Worm (Caenorhabditis elegans): ENCODE measurements around the gene T27C5.10.

Gene T27C5.10

DNA sequence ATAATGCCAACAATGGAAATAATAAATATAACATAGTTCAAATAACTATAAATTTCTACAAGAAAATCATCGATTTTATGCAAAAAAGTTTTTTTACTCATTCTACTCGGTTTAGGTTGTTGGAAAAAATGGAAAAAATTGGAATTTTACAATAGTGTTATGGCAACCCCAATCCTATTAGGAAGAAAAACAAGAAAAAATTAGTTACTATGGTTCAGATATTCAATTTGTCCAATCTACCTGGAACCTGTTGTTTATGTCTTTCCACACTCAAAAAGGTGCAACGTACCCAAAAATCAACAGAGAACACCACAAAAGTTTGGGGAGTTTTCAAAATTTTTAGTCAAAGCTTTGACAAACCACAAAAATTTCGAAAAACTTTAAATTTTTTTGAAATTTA is at the start of gene T27C5.10:
Gene T27C5.10 (minus strand): TSS at position 101 of the 400 bp plus-strand sequence.
- TF ChIP-seq madf-10 (tag; optimal IDR thresholded peaks at IDR 0.05) (no peak), nhr-179 (tag; optimal IDR thresholded peaks at IDR 0.05) (no peak), Y95B8A.8 (GFP tag; IDR thresholded peaks at IDR 0.05) (no peak), B0336.3 (GFP tag; IDR thresholded peaks at IDR 0.05) (no peak), ceh-58 (GFP tag; IDR thresholded peaks at IDR 0.05) (no peak), sdz-38 (tag; optimal IDR thresholded peaks at IDR 0.05) (no peak), sptf-2 (GFP tag; optimal IDR thresholded peaks at IDR 0.05) (no peak), pha-4 (tag; optimal IDR thresholded peaks at IDR 0.05) (no peak), ets-4 (GFP tag; optimal IDR thresholded peaks at IDR 0.05) (no peak), F37B4.10 (GFP tag; IDR thresholded peaks at IDR 0.05) (no peak), ZK185.1 (tag; optimal IDR thresholded peaks at IDR 0.05; ENCODE audit: poor library complexity, severe bottlenecking) (no peak), F23B12.7 (tag; optimal IDR thresholded peaks at IDR 0.05; ENCODE audit: insufficient read depth) (no peak), mxl-1 (tag; optimal IDR thresholded peaks at IDR 0.05) (no peak), chd-7 (tag; optimal IDR thresholded peaks at IDR 0.05) (no peak), gei-17 (GFP tag; optimal IDR thresholded peaks at IDR 0.05) (no peak), snpc-1.3 (tag; optimal IDR thresholded peaks at IDR 0.05; ENCODE audit: insufficient read depth) (no peak)

DNA sequence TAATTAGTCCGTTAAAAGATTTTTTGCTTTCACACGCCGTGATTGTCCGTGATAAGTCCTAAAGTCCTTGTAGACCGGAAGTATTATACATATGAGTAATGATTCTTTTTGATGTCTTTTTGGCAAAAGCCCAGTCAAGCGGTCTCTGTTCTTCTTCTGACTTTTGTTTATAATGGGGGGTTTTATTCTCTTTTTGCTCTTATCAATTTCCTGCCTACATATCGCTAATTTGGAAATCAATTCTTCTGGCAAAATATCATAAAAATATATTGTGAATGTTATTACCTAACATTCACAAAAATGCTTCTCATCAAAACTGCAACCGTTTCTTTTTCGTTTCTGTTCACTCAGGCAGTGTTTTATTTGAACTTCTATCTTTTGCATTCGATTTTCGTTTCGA is 46.5 kb upstream of the T27C5.10 start, which contains the start of gene srbc-61:
Gene srbc-61 (plus strand): TSS at position 301 of the 400 bp plus-strand sequence.
- TF ChIP-seq F10E7.11 (tag; optimal IDR thresholded peaks at IDR 0.05) (no peak), dpl-1 (GFP tag; optimal IDR thresholded peaks at IDR 0.05) (no peak), lsl-1 (GFP tag; optimal IDR thresholded peaks at IDR 0.05) (no peak), gei-17 (GFP tag; optimal IDR thresholded peaks at IDR 0.05) (no peak), B0336.3 (GFP tag; IDR thresholded peaks at IDR 0.05) (no peak)

DNA sequence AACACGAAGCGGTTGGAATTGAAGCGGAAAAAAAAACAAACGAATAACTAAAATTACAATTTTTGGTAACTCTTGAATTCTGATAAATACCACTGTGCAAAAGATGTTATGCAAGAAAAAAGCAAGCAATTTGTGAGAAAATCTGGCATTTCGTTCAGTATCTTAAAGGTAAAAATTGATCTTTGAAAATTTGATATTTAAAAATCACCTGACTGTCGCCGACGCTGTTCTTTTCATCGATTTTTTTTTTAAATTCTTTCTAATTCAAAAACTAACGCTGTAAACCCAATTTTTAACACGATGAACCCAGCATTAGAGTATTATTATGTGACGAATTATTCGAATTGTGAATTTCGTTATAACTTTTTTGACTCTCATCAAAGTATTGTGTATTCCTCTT is 43.7 kb upstream of the T27C5.10 start, which contains the start of gene srh-123:
Gene srh-123 (plus strand): TSS at position 301 of the 400 bp plus-strand sequence.
- TF ChIP-seq dpff-1 (tag; optimal IDR thresholded peaks at IDR 0.05) (no peak), F37B4.10 (GFP tag; IDR thresholded peaks at IDR 0.05) (no peak), F23B12.7 (tag; optimal IDR thresholded peaks at IDR 0.05; ENCODE audit: insufficient read depth) (no peak), athp-1 (tag; optimal IDR thresholded peaks at IDR 0.05) (no peak), ceh-40 (GFP tag; IDR thresholded peaks at IDR 0.05) (no peak), Y95B8A.8 (GFP tag; IDR thresholded peaks at IDR 0.05) (no peak), die-1 (tag; optimal IDR thresholded peaks at IDR 0.05) (no peak), madf-10 (tag; optimal IDR thresholded peaks at IDR 0.05) (no peak), nhr-27 (tag; optimal IDR thresholded peaks at IDR 0.05) (no peak), bed-1 (GFP tag; IDR thresholded peaks at IDR 0.05) (no peak), B0336.3 (GFP tag; IDR thresholded peaks at IDR 0.05) (no peak), bed-2 (GFP tag; IDR thresholded peaks at IDR 0.05) (no peak), lin-26 (GFP tag; IDR thresholded peaks at IDR 0.05) (no peak), gei-17 (GFP tag; optimal IDR thresholded peaks at IDR 0.05) (no peak)

DNA sequence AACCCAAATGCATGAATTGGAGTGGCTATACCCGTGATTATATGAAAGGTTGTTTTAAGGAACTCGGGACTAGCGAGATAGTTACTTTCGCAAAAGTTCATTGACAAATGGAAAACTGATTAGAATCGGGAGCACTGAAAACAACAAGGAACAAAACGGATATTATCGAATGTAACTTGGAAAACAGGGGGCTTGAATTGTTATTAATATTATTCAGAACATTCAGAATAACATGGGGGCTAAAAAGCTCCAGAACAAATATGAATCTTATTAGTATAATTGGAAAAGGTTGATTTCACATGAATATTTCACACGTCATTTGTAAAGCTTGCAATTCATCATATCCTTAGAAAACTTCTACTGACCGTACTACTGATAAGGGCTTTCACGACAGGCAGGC is 41.6 kb upstream of the T27C5.10 start, which contains the start of gene srh-235:
Gene srh-235 (minus strand): TSS at position 101 of the 400 bp plus-strand sequence.
- TF ChIP-seq hlh-12 (tag; optimal IDR thresholded peaks at IDR 0.05) = no peak
- TF ChIP-seq nhr-90 (tag; optimal IDR thresholded peaks at IDR 0.05) = no peak
- no peak for TF ChIP-seq chd-7 (tag; optimal IDR thresholded peaks at IDR 0.05)
- TF ChIP-seq ceh-27 (GFP tag; optimal IDR thresholded peaks at IDR 0.05) = no peak
- no peak for TF ChIP-seq nfyb-1 (GFP tag; IDR thresholded peaks at IDR 0.05)
- no peak for TF ChIP-seq lsy-27 (tag; optimal IDR thresholded peaks at IDR 0.05; ENCODE audit: borderline replicate concordance, insufficient read depth)
- TF ChIP-seq die-1 (tag; optimal IDR thresholded peaks at IDR 0.05) = no peak
- TF ChIP-seq let-526 (GFP tag; IDR thresholded peaks at IDR 0.05) = no peak
- no peak for TF ChIP-seq snpc-4 (GFP tag; optimal IDR thresholded peaks at IDR 0.05)
- TF ChIP-seq snpc-4 (tag; optimal IDR thresholded peaks at IDR 0.05) = no peak

Data from whole organism, young adult.